Worm (Caenorhabditis elegans) whole organism, L3 larva: Measurements from ENCODE around the gene R04A9.7.
A peak's percentile ranks its signal among the peaks of the same experiment; 100 is the strongest.

Experiments used
- R02D3.7 ChIP-seq: fragments of 150-350 bp; optimal IDR thresholded peaks from 2 replicates; lab custom pipeline; 2014; ENCODE audit warnings: missing biosample characterization, missing genetic modification characterization
- ZK546.5 ChIP-seq: sonication (generic microtip); optimal IDR thresholded peaks from 2 replicates; lab custom pipeline; 2017; ENCODE audit warnings: missing biosample characterization, missing genetic modification characterization
- aly-2 ChIP-seq: fragments of 150-350 bp; optimal IDR thresholded peaks from 2 replicates; lab custom pipeline; 2014; ENCODE audit warnings: missing biosample characterization, missing genetic modification characterization
- ama-1 ChIP-seq: fragments of 150-350 bp; optimal IDR thresholded peaks from 2 replicates; lab custom pipeline; 2018
- ceh-16 ChIP-seq: sonication (generic microtip); optimal IDR thresholded peaks from 2 replicates; lab custom pipeline; 2017; ENCODE audit warnings: missing biosample characterization, missing genetic modification characterization
- ceh-28 ChIP-seq: fragments of 150-350 bp; optimal IDR thresholded peaks from 2 replicates; lab custom pipeline; 2014; ENCODE audit warnings: missing biosample characterization, missing genetic modification reagents, missing genetic modification characterization
- ceh-9 ChIP-seq: sonication (generic microtip); optimal IDR thresholded peaks from 2 replicates; lab custom pipeline; 2018; ENCODE audit warnings: missing biosample characterization, missing genetic modification characterization
- elt-1 ChIP-seq: fragments of 150-350 bp; optimal IDR thresholded peaks from 2 replicates; lab custom pipeline; 2014; ENCODE audit warnings: missing biosample characterization, missing genetic modification characterization
- elt-2 ChIP-seq: sonication (generic microtip); optimal IDR thresholded peaks from 2 replicates; lab custom pipeline; 2016; ENCODE audit warnings: missing genetic modification reagents, mild to moderate bottlenecking, missing genetic modification characterization, missing compliant biosample characterization
- elt-3 ChIP-seq, 3 experiments: fragments of 150-350 bp in 1 of 3; sonication (generic microtip) in 2 of 3; optimal IDR thresholded peaks; 2 replicates in 2 of 3; 4 replicates in 1 of 3; lab custom pipeline; 2014 to 2017; ENCODE audit warnings: missing biosample characterization in 3 of 3, missing genetic modification characterization in 3 of 3
- hmg-11 ChIP-seq: sonication (generic microtip); optimal IDR thresholded peaks from 2 replicates; lab custom pipeline; 2016; ENCODE audit warnings: missing genetic modification characterization, missing compliant biosample characterization
- jun-1 ChIP-seq: fragments of 150-350 bp; optimal IDR thresholded peaks from 2 replicates; lab custom pipeline; 2014; ENCODE audit warnings: missing biosample characterization, missing genetic modification reagents, missing genetic modification characterization
- lin-15B ChIP-seq: fragments of 150-350 bp; optimal IDR thresholded peaks from 2 replicates; lab custom pipeline; 2014; ENCODE audit warnings: missing biosample characterization, missing genetic modification characterization
- lin-39 ChIP-seq: fragments of 150-350 bp; optimal IDR thresholded peaks from 2 replicates; lab custom pipeline; 2018; ENCODE audit warnings: missing biosample characterization, missing genetic modification reagents, missing genetic modification characterization
- lsy-12 ChIP-seq: sonication (generic microtip); optimal IDR thresholded peaks from 2 replicates; lab custom pipeline; 2016; ENCODE audit warnings: mild to moderate bottlenecking, missing genetic modification characterization, missing compliant biosample characterization
- mdl-1 ChIP-seq: fragments of 150-350 bp; optimal IDR thresholded peaks from 2 replicates; lab custom pipeline; 2014; ENCODE audit warnings: missing biosample characterization, missing genetic modification characterization
- mml-1 ChIP-seq: fragments of 150-350 bp; sonication (generic microtip); optimal IDR thresholded peaks from 3 replicates; lab custom pipeline; 2014; ENCODE audit warnings: missing biosample characterization, missing genetic modification characterization
- nfya-1 ChIP-seq: sonication (generic microtip); optimal IDR thresholded peaks from 2 replicates; lab custom pipeline; 2017; ENCODE audit warnings: missing genetic modification characterization, mild to moderate bottlenecking, missing compliant biosample characterization, antibody characterized with exemption, moderate library complexity; ENCODE audit not compliant: insufficient read depth
- nhr-11 ChIP-seq: fragments of 150-350 bp; optimal IDR thresholded peaks from 2 replicates; lab custom pipeline; 2014; ENCODE audit warnings: missing biosample characterization, missing genetic modification characterization
- nhr-12 ChIP-seq: fragments of 150-350 bp; optimal IDR thresholded peaks from 2 replicates; lab custom pipeline; 2014; ENCODE audit warnings: missing biosample characterization, missing genetic modification characterization
- nhr-23 ChIP-seq: fragments of 150-350 bp; optimal IDR thresholded peaks from 2 replicates; lab custom pipeline; 2014; ENCODE audit warnings: missing biosample characterization, missing genetic modification reagents, missing genetic modification characterization
- nhr-25 ChIP-seq: sonication (generic microtip); optimal IDR thresholded peaks from 2 replicates; lab custom pipeline; 2017; ENCODE audit warnings: missing biosample characterization, missing genetic modification characterization
- nhr-28 ChIP-seq: fragments of 150-350 bp; optimal IDR thresholded peaks from 2 replicates; lab custom pipeline; 2014; ENCODE audit warnings: missing biosample characterization, missing genetic modification characterization
- nhr-43 ChIP-seq: sonication (generic microtip); optimal IDR thresholded peaks from 2 replicates; lab custom pipeline; 2016; ENCODE audit warnings: mild to moderate bottlenecking, missing genetic modification characterization, missing compliant biosample characterization; ENCODE audit not compliant: poor library complexity, severe bottlenecking
- nhr-76 ChIP-seq: fragments of 150-350 bp; sonication (generic microtip); optimal IDR thresholded peaks from 5 replicates; lab custom pipeline; 2014; ENCODE audit warnings: missing biosample characterization, missing genetic modification characterization
- nhr-77 ChIP-seq: fragments of 150-350 bp; optimal IDR thresholded peaks from 2 replicates; lab custom pipeline; 2014; ENCODE audit warnings: missing biosample characterization, missing genetic modification characterization
- pha-4 ChIP-seq: fragments of 150-350 bp; optimal IDR thresholded peaks from 2 replicates; lab custom pipeline; 2014; ENCODE audit warnings: missing biosample characterization, missing genetic modification reagents, missing genetic modification characterization
- pqm-1 ChIP-seq: fragments of 150-350 bp; optimal IDR thresholded peaks from 2 replicates; lab custom pipeline; 2017; ENCODE audit warnings: missing biosample characterization, missing genetic modification characterization, inconsistent platforms
- sea-2 ChIP-seq: fragments of 150-350 bp; sonication (generic microtip); optimal IDR thresholded peaks from 4 replicates; lab custom pipeline; 2014; ENCODE audit warnings: missing biosample characterization, missing genetic modification reagents, missing genetic modification characterization
- skn-1 ChIP-seq: fragments of 150-350 bp; optimal IDR thresholded peaks from 2 replicates; lab custom pipeline; 2014; ENCODE audit warnings: missing biosample characterization, missing genetic modification characterization
- snpc-4 ChIP-seq: fragments of 150-350 bp; optimal IDR thresholded peaks from 2 replicates; lab custom pipeline; 2014; ENCODE audit warnings: missing biosample characterization, missing genetic modification characterization
- tbx-2 ChIP-seq: sonication (generic microtip); optimal IDR thresholded peaks from 2 replicates; lab custom pipeline; 2016; ENCODE audit warnings: mild to moderate bottlenecking, missing genetic modification characterization, missing compliant biosample characterization
- ztf-11 ChIP-seq: fragments of 150-350 bp; optimal IDR thresholded peaks from 2 replicates; lab custom pipeline; 2014; ENCODE audit warnings: missing biosample characterization, missing genetic modification characterization
- ztf-4 ChIP-seq: fragments of 150-350 bp; optimal IDR thresholded peaks from 2 replicates; lab custom pipeline; 2014; ENCODE audit warnings: missing biosample characterization, missing genetic modification characterization

The R04A9.7 gene

DNA sequence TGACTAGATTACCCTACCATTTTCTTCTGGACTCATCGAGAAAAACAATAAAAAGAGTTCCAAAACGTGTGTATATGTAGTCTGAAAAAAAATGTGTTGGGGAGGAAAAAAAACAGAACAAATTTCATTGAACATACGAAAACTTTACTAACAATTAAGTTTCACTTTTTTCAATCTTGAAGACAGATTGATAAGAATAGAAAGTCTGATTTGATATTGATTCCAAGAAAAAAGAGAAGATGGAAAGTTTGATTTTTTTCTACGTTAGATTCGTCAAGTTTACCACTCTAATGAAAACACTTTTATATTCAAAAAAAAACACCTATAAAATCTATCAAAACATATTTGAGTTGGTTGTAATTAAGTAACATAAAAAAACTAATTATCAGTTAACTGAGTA is 4.2 kb downstream of the R04A9.7 start, which contains the start of gene R04A9.9:
R04A9.9 (minus strand) TSS at position 101 of the 400 bp plus-strand sequence.
- TF ChIP-seq nhr-11 (no peak), R02D3.7 (tag; lab: Kevin White, UChicago) (no peak), nfya-1 (tag; lab: Kevin White, UChicago) (no peak), ztf-4 (no peak), mml-1 (tag; lab: Kevin White, UChicago) (no peak)

DNA sequence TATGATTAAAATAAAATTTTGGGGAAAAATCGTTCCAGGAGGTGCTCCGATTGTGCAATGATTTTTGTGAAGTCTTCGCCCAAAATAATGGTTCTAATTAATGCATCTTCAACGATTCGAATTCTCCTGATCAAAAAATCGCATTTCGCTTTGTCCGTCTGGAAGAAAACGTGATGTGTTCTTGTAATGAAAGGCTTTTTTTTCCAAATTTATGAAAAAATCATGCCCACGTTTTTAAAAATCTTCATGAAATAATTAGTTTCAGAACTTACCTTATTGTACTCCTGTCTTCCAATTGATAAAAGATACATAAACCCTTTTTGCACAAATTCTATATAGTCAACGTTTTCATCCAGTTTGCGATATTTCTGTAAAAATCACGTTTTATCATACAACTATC is 5.1 kb downstream of the R04A9.7 start:
- TF ChIP-seq elt-2 (no peak), ama-1 (lab: Kevin White, UChicago) (no peak), ZK546.5 (no peak), ceh-28 (tag; lab: Kevin White, UChicago) (no peak), aly-2 (tag; lab: Kevin White, UChicago) (no peak), nhr-12 (tag; lab: Kevin White, UChicago) (no peak), sea-2 (no peak), ceh-9 (tag; lab: Kevin White, UChicago) (no peak), mdl-1 (tag; lab: Kevin White, UChicago) (no peak), ztf-11 (tag; lab: Kevin White, UChicago) (no peak), jun-1 (tag; lab: Kevin White, UChicago) (no peak), elt-3 (tag; optimal IDR thresholded peaks at IDR 0.05; lab: Kevin White, UChicago) (no peak), lsy-12 (tag; lab: Kevin White, UChicago) (no peak), nhr-28 (tag; lab: Kevin White, UChicago) (no peak), R02D3.7 (tag; lab: Kevin White, UChicago) (no peak), nhr-76 (tag; lab: Kevin White, UChicago) (no peak), nhr-23 (no peak), ztf-4 (no peak), nhr-25 (tag; lab: Kevin White, UChicago) (no peak)

DNA sequence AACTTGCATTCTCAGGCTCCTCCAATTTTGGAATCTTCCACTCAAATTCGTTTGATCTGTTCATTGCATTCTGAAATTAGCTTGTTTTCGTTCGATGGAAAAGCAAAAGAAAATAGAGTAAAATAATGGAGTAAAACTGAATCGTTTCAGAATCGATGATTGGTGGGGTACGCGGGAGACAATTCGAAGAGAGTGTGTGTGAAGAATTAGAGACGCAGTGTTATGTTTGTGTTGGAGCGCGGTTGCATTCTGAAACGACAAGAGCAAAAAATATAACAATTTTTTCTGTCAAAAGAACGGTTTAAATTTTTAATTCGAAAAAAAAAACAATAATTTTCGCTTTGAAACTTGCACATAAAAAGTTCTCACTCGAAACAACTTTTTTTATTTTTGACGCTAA is 6.0 kb downstream of the R04A9.7 start, which contains the start of gene ceh-93:
ceh-93 (minus strand) TSS at position 70 of the 400 bp plus-strand sequence.
- no peak for TF ChIP-seq elt-3 (tag; optimal IDR thresholded peaks at IDR 0.05; lab: Kevin White, UChicago)
- peak; percentile 43 for TF ChIP-seq hmg-11 (tag; lab: Kevin White, UChicago)
- peak; percentile 37 for TF ChIP-seq lin-15B (tag; lab: Kevin White, UChicago)
- TF ChIP-seq mdl-1 (tag; lab: Kevin White, UChicago) = no peak
- TF ChIP-seq nfya-1 (tag; lab: Kevin White, UChicago) = peak; percentile 97
- no peak for TF ChIP-seq ceh-9 (tag; lab: Kevin White, UChicago)
- no peak for TF ChIP-seq tbx-2 (tag; lab: Kevin White, UChicago)

DNA sequence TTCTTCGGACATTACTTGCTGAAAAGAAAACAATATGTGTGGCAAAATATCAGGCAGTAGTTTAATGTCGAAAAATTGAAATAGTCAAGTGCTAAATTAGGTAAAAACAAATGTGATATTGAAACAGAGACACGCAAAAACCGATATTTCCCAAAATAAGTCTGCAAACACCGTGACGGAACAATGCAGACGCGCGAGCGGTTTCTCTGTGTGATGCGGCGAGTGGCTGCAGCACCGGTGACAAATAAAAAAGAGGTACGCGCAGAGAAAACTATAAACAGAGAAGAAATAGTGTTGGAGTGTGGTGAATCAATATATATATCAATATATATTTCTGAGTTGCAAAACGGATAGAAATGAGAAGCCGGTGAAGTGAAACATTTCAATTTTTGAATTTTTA is 12.0 kb downstream of the R04A9.7 start, which contains the start of gene ife-2:
ife-2 (minus strand) TSS at position 18 of the 400 bp plus-strand sequence.
- TF ChIP-seq snpc-4 (tag; lab: Kevin White, UChicago) (peak; percentile 58), nhr-43 (peak; percentile 67), nhr-23 (peak; percentile 60), pqm-1 (tag; lab: Kevin White, UChicago) (peak; percentile 1), elt-2 (peak; percentile 52), ceh-28 (tag; lab: Kevin White, UChicago) (peak; percentile 82), ama-1 (lab: Kevin White, UChicago) (no peak), lin-39 (tag; lab: Kevin White, UChicago) (peak; percentile 62), elt-1 (tag; lab: Kevin White, UChicago) (no peak), R02D3.7 (tag; lab: Kevin White, UChicago) (peak; percentile 44), hmg-11 (tag; lab: Kevin White, UChicago) (peak; percentile 81), lin-15B (tag; lab: Kevin White, UChicago) (peak; percentile 47), lsy-12 (tag; lab: Kevin White, UChicago) (no peak), nhr-25 (tag; lab: Kevin White, UChicago) (peak; percentile 65), pha-4 (peak; percentile 94), skn-1 (peak; percentile 5), tbx-2 (tag; lab: Kevin White, UChicago) (no peak), jun-1 (tag; lab: Kevin White, UChicago) (peak; percentile 10), ceh-16 (tag; lab: Kevin White, UChicago) (no peak), nfya-1 (tag; lab: Kevin White, UChicago) (peak; percentile 97), nhr-77 (tag; lab: Kevin White, UChicago) (no peak)
- TF ChIP-seq, all 47 proteins: peak for 15
